Fruit fly (Drosophila melanogaster) Kc167 (cell line): Measurements from ENCODE around the gene Sik2.

Experiments used
- h ChIP-seq: fragments of >200 bp; optimal IDR thresholded peaks from 3 replicates; lab custom pipeline; 2018; ENCODE audit warnings: missing external identifiers
- psq ChIP-seq: fragments of >200 bp; optimal IDR thresholded peaks from 2 replicates; lab custom pipeline; 2017; ENCODE audit warnings: missing external identifiers

DNA sequence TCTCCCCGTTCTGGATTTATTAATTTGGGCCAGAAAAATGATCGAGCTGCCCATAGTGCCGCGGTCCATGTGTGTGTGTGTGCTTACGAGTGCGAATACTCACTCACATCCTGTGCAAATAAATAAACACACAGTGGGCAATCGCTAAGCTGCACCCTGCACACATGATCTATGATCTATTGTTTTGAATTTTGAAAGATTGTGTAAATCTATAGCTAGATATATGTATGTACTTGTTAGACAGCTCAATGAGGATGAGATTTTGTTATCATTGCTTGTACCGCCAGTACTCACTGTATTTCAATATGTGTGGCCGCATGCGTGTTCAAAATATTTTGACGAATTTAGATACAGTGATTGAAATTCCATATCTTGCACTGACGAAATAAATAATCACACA is 21.4 kb upstream of the Sik2 start:
- TF ChIP-seq psq (lab: Kevin White, UChicago) (no peak), h (lab: Kevin White, UChicago) (no peak)
